Worm (Caenorhabditis elegans) whole organism, late embryonic: ENCODE results near the gene K12G11.6.

ENCODE experiments used
- F13H6.1 ChIP-seq: sonication (generic microtip); optimal IDR thresholded peaks from 2 replicates; lab custom pipeline; 2016; ENCODE audit warnings: missing genetic modification characterization, missing compliant biosample characterization
- K02D7.2 ChIP-seq: sonication (generic microtip); optimal IDR thresholded peaks from 2 replicates; lab custom pipeline; 2017; ENCODE audit warnings: mild to moderate bottlenecking, missing genetic modification characterization, missing compliant biosample characterization
- ahr-1 ChIP-seq: sonication (generic microtip); optimal IDR thresholded peaks from 2 replicates; lab custom pipeline; 2016; ENCODE audit warnings: missing genetic modification characterization, missing compliant biosample characterization
- elt-2 ChIP-seq: sonication (generic microtip); optimal IDR thresholded peaks from 2 replicates; lab custom pipeline; 2016; ENCODE audit warnings: missing genetic modification reagents, missing genetic modification characterization, missing compliant biosample characterization
- elt-4 ChIP-seq: sonication (generic microtip); optimal IDR thresholded peaks from 2 replicates; lab custom pipeline; 2016; ENCODE audit warnings: missing genetic modification characterization, missing compliant biosample characterization
- ets-4 ChIP-seq: sonication (generic microtip); optimal IDR thresholded peaks from 2 replicates; lab custom pipeline; 2016; ENCODE audit warnings: missing genetic modification characterization, missing compliant biosample characterization
- eyg-1 ChIP-seq: sonication (generic microtip); optimal IDR thresholded peaks from 2 replicates; lab custom pipeline; 2016; ENCODE audit warnings: missing genotype, missing genetic modification characterization, missing compliant biosample characterization
- nfya-1 ChIP-seq: sonication (generic microtip); optimal IDR thresholded peaks from 2 replicates; lab custom pipeline; 2017; ENCODE audit warnings: missing genetic modification characterization, mild to moderate bottlenecking, missing compliant biosample characterization, antibody characterized with exemption, moderate library complexity
- pha-4 ChIP-seq: fragments of 150-350 bp; optimal IDR thresholded peaks from 2 replicates; lab custom pipeline; 2018; ENCODE audit warnings: missing biosample characterization, missing genetic modification reagents, missing genetic modification characterization
- pqm-1 ChIP-seq: sonication (generic microtip); optimal IDR thresholded peaks from 2 replicates; lab custom pipeline; 2016; ENCODE audit warnings: missing genetic modification characterization, missing compliant biosample characterization
- sdc-2 ChIP-seq: sonication (generic microtip); optimal IDR thresholded peaks from 2 replicates; lab custom pipeline; 2016; ENCODE audit warnings: missing genotype, missing genetic modification characterization, missing compliant biosample characterization
- tbx-7 ChIP-seq: sonication (generic microtip); optimal IDR thresholded peaks from 2 replicates; lab custom pipeline; 2016; ENCODE audit warnings: missing genotype, missing genetic modification characterization, missing compliant biosample characterization
- zip-5 ChIP-seq: sonication (generic microtip); optimal IDR thresholded peaks from 2 replicates; lab custom pipeline; 2016; ENCODE audit warnings: missing genetic modification characterization, missing compliant biosample characterization

DNA sequence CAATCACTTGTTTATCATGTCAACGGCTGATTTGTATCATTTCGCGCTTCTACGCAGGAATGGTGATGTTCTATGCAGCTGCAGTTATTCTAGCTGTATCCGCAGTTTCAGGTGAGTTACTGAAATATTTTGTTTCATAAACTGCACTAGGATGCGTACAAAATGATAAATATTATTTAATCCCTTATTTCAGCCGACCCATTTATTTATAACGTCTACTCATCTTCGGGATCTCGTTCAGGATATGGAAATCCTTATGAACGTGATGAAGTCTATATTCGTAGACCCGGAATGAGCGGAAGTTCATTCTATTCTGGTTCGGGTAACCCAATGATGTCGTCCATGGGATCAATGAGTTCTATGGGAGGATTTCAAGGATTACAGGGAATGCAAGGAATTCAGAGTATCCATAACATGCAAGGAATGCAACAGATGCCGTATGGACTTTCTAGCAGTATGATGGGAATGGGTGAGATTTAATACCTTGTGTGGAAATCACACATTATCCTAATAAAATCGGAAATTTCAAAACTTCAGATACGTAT, 35.0 kb downstream of the K12G11.6 start, which contains the start of gene F58H1.2:
- TF ChIP-seq eyg-1 (tag; lab: Kevin White, UChicago) (no peak), elt-4 (no peak), zip-5 (tag; lab: Kevin White, UChicago) (no peak), F13H6.1 (tag; lab: Kevin White, UChicago) (no peak), tbx-7 (tag; lab: Kevin White, UChicago) (no peak), elt-2 (no peak), K02D7.2 (tag; lab: Kevin White, UChicago) (no peak), pha-4 (tag; lab: Kevin White, UChicago) (no peak), nfya-1 (no peak), ahr-1 (tag; lab: Kevin White, UChicago) (no peak), ets-4 (no peak), pqm-1 (tag; lab: Kevin White, UChicago) (no peak), sdc-2 (tag; lab: Kevin White, UChicago) (no peak)
